Worm (Caenorhabditis elegans) whole organism, L3 larva: Measurements from ENCODE around the gene T05C3.6.
"Not testable (repeated sequence)": the region's sequence is repeated elsewhere in the genome, so short reads cannot be mapped to it uniquely, and the experiment has no call there.

ENCODE experiments used
- aly-2 ChIP-seq: fragments of 150-350 bp; optimal IDR thresholded peaks from 2 replicates; lab custom pipeline; 2014; ENCODE audit warnings: missing biosample characterization, missing genetic modification characterization
- ceh-16 ChIP-seq: sonication (generic microtip); optimal IDR thresholded peaks from 2 replicates; lab custom pipeline; 2017; ENCODE audit warnings: missing biosample characterization, missing genetic modification characterization
- ceh-28 ChIP-seq: fragments of 150-350 bp; optimal IDR thresholded peaks from 2 replicates; lab custom pipeline; 2014; ENCODE audit warnings: missing biosample characterization, missing genetic modification reagents, missing genetic modification characterization
- ceh-82 ChIP-seq: fragments of 150-350 bp; optimal IDR thresholded peaks from 2 replicates; lab custom pipeline; 2014; ENCODE audit warnings: missing biosample characterization, missing genetic modification characterization
- egl-5 ChIP-seq: fragments of 150-350 bp; optimal IDR thresholded peaks from 2 replicates; lab custom pipeline; 2017; ENCODE audit warnings: missing biosample characterization, missing genetic modification reagents, missing genetic modification characterization, inconsistent platforms
- elt-1 ChIP-seq: fragments of 150-350 bp; optimal IDR thresholded peaks from 2 replicates; lab custom pipeline; 2014; ENCODE audit warnings: missing biosample characterization, missing genetic modification characterization
- elt-2 ChIP-seq: sonication (generic microtip); optimal IDR thresholded peaks from 2 replicates; lab custom pipeline; 2016; ENCODE audit warnings: missing genetic modification reagents, mild to moderate bottlenecking, missing genetic modification characterization, missing compliant biosample characterization
- elt-3 ChIP-seq, 3 experiments: fragments of 150-350 bp in 1 of 3; sonication (generic microtip) in 2 of 3; optimal IDR thresholded peaks; 2 replicates in 2 of 3; 4 replicates in 1 of 3; lab custom pipeline; 2014 to 2017; ENCODE audit warnings: missing biosample characterization in 3 of 3, missing genetic modification characterization in 3 of 3
- eor-1 ChIP-seq, 2 experiments: fragments of 150-350 bp; optimal IDR thresholded peaks; 2 replicates each; lab custom pipeline; 2014 to 2018; ENCODE audit warnings: missing biosample characterization in 2 of 2, missing genetic modification characterization in 2 of 2
- fkh-10 ChIP-seq: sonication (generic microtip); optimal IDR thresholded peaks from 2 replicates; lab custom pipeline; 2017; ENCODE audit warnings: missing biosample characterization, missing genetic modification reagents, missing genetic modification characterization
- fkh-2 ChIP-seq: fragments of 150-350 bp; optimal IDR thresholded peaks from 2 replicates; lab custom pipeline; 2014; ENCODE audit warnings: missing biosample characterization, missing genetic modification reagents, missing genetic modification characterization
- fos-1 ChIP-seq: fragments of 150-350 bp; optimal IDR thresholded peaks from 2 replicates; lab custom pipeline; 2014; ENCODE audit warnings: missing biosample characterization, missing genetic modification characterization
- jun-1 ChIP-seq: fragments of 150-350 bp; optimal IDR thresholded peaks from 2 replicates; lab custom pipeline; 2014; ENCODE audit warnings: missing biosample characterization, missing genetic modification reagents, missing genetic modification characterization
- lin-15B ChIP-seq: fragments of 150-350 bp; optimal IDR thresholded peaks from 2 replicates; lab custom pipeline; 2014; ENCODE audit warnings: missing biosample characterization, missing genetic modification characterization
- lin-39 ChIP-seq: fragments of 150-350 bp; optimal IDR thresholded peaks from 2 replicates; lab custom pipeline; 2018; ENCODE audit warnings: missing biosample characterization, missing genetic modification reagents, missing genetic modification characterization
- mdl-1 ChIP-seq: fragments of 150-350 bp; optimal IDR thresholded peaks from 2 replicates; lab custom pipeline; 2014; ENCODE audit warnings: missing biosample characterization, missing genetic modification characterization
- nfya-1 ChIP-seq: sonication (generic microtip); optimal IDR thresholded peaks from 2 replicates; lab custom pipeline; 2017; ENCODE audit warnings: missing genetic modification characterization, mild to moderate bottlenecking, missing compliant biosample characterization, antibody characterized with exemption, moderate library complexity; ENCODE audit not compliant: insufficient read depth
- nhr-237 ChIP-seq: fragments of 150-350 bp; optimal IDR thresholded peaks from 2 replicates; lab custom pipeline; 2014; ENCODE audit warnings: missing biosample characterization, missing genetic modification characterization
- nhr-25 ChIP-seq: sonication (generic microtip); optimal IDR thresholded peaks from 2 replicates; lab custom pipeline; 2017; ENCODE audit warnings: missing biosample characterization, missing genetic modification characterization
- nhr-43 ChIP-seq: sonication (generic microtip); optimal IDR thresholded peaks from 2 replicates; lab custom pipeline; 2016; ENCODE audit warnings: mild to moderate bottlenecking, missing genetic modification characterization, missing compliant biosample characterization; ENCODE audit not compliant: poor library complexity, severe bottlenecking
- nhr-67 ChIP-seq: fragments of 150-350 bp; optimal IDR thresholded peaks from 2 replicates; lab custom pipeline; 2014; ENCODE audit warnings: missing biosample characterization, missing genetic modification characterization
- nhr-76 ChIP-seq: fragments of 150-350 bp; sonication (generic microtip); optimal IDR thresholded peaks from 5 replicates; lab custom pipeline; 2014; ENCODE audit warnings: missing biosample characterization, missing genetic modification characterization
- nhr-77 ChIP-seq: fragments of 150-350 bp; optimal IDR thresholded peaks from 2 replicates; lab custom pipeline; 2014; ENCODE audit warnings: missing biosample characterization, missing genetic modification characterization
- pha-4 ChIP-seq: fragments of 150-350 bp; optimal IDR thresholded peaks from 2 replicates; lab custom pipeline; 2014; ENCODE audit warnings: missing biosample characterization, missing genetic modification reagents, missing genetic modification characterization
- sea-2 ChIP-seq: fragments of 150-350 bp; sonication (generic microtip); optimal IDR thresholded peaks from 4 replicates; lab custom pipeline; 2014; ENCODE audit warnings: missing biosample characterization, missing genetic modification reagents, missing genetic modification characterization
- skn-1 ChIP-seq: fragments of 150-350 bp; optimal IDR thresholded peaks from 2 replicates; lab custom pipeline; 2014; ENCODE audit warnings: missing biosample characterization, missing genetic modification characterization
- snpc-4 ChIP-seq: fragments of 150-350 bp; optimal IDR thresholded peaks from 2 replicates; lab custom pipeline; 2014; ENCODE audit warnings: missing biosample characterization, missing genetic modification characterization
- unc-39 ChIP-seq: sonication (generic microtip); optimal IDR thresholded peaks from 4 replicates; lab custom pipeline; 2017; ENCODE audit warnings: missing biosample characterization, missing genetic modification characterization
- unc-62 ChIP-seq: fragments of 150-350 bp; sonication (generic microtip); optimal IDR thresholded peaks from 4 replicates; lab custom pipeline; 2014; ENCODE audit warnings: missing biosample characterization, missing genetic modification reagents, missing genetic modification characterization
- zag-1 ChIP-seq: fragments of 150-350 bp; optimal IDR thresholded peaks from 2 replicates; lab custom pipeline; 2014; ENCODE audit warnings: missing biosample characterization, missing genetic modification characterization
- ztf-4 ChIP-seq: fragments of 150-350 bp; optimal IDR thresholded peaks from 2 replicates; lab custom pipeline; 2014; ENCODE audit warnings: missing biosample characterization, missing genetic modification characterization

Gene T05C3.6

ce11 chrV:5468489-5468888, 21.8 kb upstream of the T05C3.6 start, which contains the start of gene ZC317.6:
Gene ZC317.6, minus strand, starts transcription at chrV:5468589.
- not testable (repeated sequence) for TF ChIP-seq fkh-10; ceh-28; lin-15B (tag; lab: Kevin White, UChicago)

DNA sequence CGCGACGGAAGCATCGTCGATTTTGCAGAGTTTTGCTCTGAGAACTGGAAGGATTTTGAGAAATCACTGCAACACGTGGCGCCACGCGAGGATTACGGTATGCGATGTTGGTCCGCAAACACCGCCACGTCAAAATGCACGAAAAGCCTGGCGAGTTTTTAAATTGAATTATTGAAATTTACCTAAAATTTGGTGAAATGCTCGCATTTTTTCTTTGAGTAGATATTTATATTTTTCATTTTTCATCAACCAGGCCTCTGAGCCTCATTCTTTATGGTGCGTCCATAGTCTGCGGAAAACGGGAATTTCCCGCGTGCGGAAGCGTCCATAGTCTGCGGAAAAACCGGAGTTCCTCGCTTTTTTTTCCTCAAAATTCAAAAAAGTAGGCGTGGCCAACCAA, 19.3 kb upstream of the T05C3.6 start, which contains the start of gene ZC317.7:
TSS of gene ZC317.7 (minus strand) at position 101 of the 400 bp plus-strand sequence.
- TF ChIP-seq unc-39 (tag; lab: Kevin White, UChicago); snpc-4; nfya-1 (tag; lab: Kevin White, UChicago): not testable (repeated sequence)

- TF ChIP-seq nhr-25 (tag; lab: Kevin White, UChicago) = no peak
- TF ChIP-seq sea-2 (GFP tag; lab: Kevin White, UChicago) = no peak
- no peak for TF ChIP-seq unc-62 (GFP tag; lab: Kevin White, UChicago)
- no peak for TF ChIP-seq snpc-4
Observed at ce11 chrV:5477719-5478118, 12.5 kb upstream of the T05C3.6 start.

DNA sequence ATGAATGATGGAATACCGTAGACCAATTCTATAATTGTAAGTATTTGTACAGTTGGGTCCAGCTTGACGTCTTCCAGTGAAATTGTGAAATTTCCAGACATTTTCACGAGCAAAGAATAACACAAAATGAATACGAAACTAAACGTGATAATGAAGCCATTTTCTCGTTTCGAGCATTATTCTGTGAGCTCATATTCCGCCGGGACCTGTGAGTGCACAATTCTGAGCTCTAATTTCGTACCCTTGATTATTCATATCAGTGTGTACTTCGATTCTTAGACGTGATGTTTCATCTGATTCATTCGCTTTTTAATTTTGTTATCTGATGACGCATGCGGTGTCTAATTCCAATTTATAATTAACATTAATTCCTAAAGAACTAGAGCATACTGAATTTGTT, 7.9 kb upstream of the T05C3.6 start, which contains the start of gene srg-66:
TSS of gene srg-66 (minus strand) at position 101 of the 400 bp plus-strand sequence.
- no peak for TF ChIP-seq pha-4 (tag; lab: Kevin White, UChicago)
- TF ChIP-seq ceh-28 = no peak
- no peak for TF ChIP-seq lin-15B (tag; lab: Kevin White, UChicago)
- TF ChIP-seq ceh-82 (tag; lab: Kevin White, UChicago) = no peak
- no peak for TF ChIP-seq sea-2 (GFP tag; lab: Kevin White, UChicago)
- no peak for TF ChIP-seq elt-3 (tag; optimal IDR thresholded peaks at IDR 0.05; lab: Kevin White, UChicago)
- no peak for TF ChIP-seq nfya-1 (tag; lab: Kevin White, UChicago)
- no peak for TF ChIP-seq mdl-1 (tag; lab: Kevin White, UChicago)
- no peak for TF ChIP-seq fos-1 (tag; lab: Kevin White, UChicago)
- TF ChIP-seq ceh-16 = no peak
- TF ChIP-seq aly-2 (tag; lab: Kevin White, UChicago) = no peak

DNA sequence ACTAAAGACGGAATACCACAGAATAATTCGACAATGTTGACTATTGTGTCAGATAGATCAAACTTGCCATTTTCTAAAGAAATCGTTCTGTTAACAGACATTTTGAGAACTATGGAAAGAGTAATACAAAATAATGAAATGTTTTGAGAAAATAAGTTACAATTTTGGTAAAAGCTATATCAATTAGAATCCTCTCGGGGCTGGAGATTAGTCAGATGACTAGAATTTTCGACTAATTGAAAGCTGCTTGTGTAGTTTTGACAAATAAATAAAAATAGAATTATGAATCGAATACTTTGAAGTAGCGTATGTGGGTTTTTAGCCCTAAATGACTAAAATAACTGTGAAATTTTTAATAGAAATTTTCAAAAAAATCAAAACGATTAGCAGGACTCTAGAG, 5.4 kb upstream of the T05C3.6 start, which contains the start of gene srg-65:
TSS of gene srg-65 (minus strand) at position 101 of the 400 bp plus-strand sequence.
- no peak for TF ChIP-seq lin-39 (tag; lab: Kevin White, UChicago)
- TF ChIP-seq zag-1 = no peak
- no peak for TF ChIP-seq ztf-4 (tag; lab: Kevin White, UChicago)
- TF ChIP-seq nhr-67 (tag; lab: Kevin White, UChicago) = no peak
- no peak for TF ChIP-seq nhr-237 (tag; lab: Kevin White, UChicago)

ce11 chrV:5487180-5487579, 3.1 kb upstream of the T05C3.6 start:
- TF ChIP-seq egl-5 (tag; lab: Kevin White, UChicago) (no peak), unc-39 (tag; lab: Kevin White, UChicago) (no peak), nhr-67 (tag; lab: Kevin White, UChicago) (no peak), fkh-2 (tag; lab: Kevin White, UChicago) (no peak), nhr-77 (tag; lab: Kevin White, UChicago) (no peak), fkh-10 (no peak), eor-1 (tag; optimal IDR thresholded peaks at IDR 0.05; lab: Kevin White, UChicago) (no peak), skn-1 (no peak), elt-2 (tag; lab: Kevin White, UChicago) (no peak), nhr-43 (no peak), nhr-25 (tag; lab: Kevin White, UChicago) (no peak), nhr-76 (no peak), elt-1 (tag; lab: Kevin White, UChicago) (no peak), jun-1 (tag; lab: Kevin White, UChicago) (no peak)
